ENCODE assay signal across 4 worm cellular contexts in the genomic region with DNA sequence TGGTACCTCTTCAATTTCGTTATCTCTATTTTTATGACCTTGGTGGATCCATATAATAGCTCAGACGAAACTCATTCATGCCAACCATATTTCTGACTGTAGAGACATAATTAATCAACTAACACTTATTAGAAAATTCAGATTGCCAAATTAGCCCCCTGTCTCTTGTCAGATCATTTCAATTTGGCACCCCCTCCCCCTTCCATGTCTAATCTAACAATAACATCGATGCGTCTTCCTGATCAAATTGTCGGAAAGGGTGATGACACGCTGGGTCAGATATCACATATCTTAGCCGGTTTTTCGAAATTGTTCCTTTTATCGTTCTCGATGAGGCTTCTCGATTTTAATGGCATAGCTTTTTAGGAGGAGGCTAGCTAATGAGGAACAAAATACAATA.
TF ChIP-seq lines count a peak whose summit lies in the region.

No protein-coding gene starts in this region.

TF ChIP-seq in whole organism, L1 larva, 84 proteins besides CTCF, POLR2A, EP300 and RAD21:
- peak; percentile 7 for TF ChIP-seq blmp-1 (tag; optimal IDR thresholded peaks at IDR 0.05; lab: Kevin White, UChicago)
- TF ChIP-seq isw-1 (GFP tag; IDR thresholded peaks at IDR 0.05; lab: Robert Waterston, UW), result no peak
- no peak for TF ChIP-seq mdl-1 (tag; optimal IDR thresholded peaks at IDR 0.05; lab: Kevin White, UChicago)
- TF ChIP-seq unc-130 (tag; optimal IDR thresholded peaks at IDR 0.05; lab: Kevin White, UChicago), result no peak
- no peak for TF ChIP-seq alr-1 (tag; optimal IDR thresholded peaks at IDR 0.05; lab: Kevin White, UChicago; ENCODE audit: borderline replicate concordance)
- TF ChIP-seq lsy-2 (tag; optimal IDR thresholded peaks at IDR 0.05; lab: Kevin White, UChicago), result no peak
- no peak for TF ChIP-seq xbp-1 (tag; optimal IDR thresholded peaks at IDR 0.05; lab: Kevin White, UChicago)
- TF ChIP-seq ceh-90 (tag; optimal IDR thresholded peaks at IDR 0.05; lab: Kevin White, UChicago), result no peak

TF ChIP-seq in whole organism, L3 larva, 47 proteins besides CTCF, POLR2A, EP300 and RAD21:
- TF ChIP-seq nhr-237 (tag; optimal IDR thresholded peaks at IDR 0.05; lab: Kevin White, UChicago) (no peak), ceh-82 (tag; optimal IDR thresholded peaks at IDR 0.05; lab: Kevin White, UChicago) (no peak), ama-1 (optimal IDR thresholded peaks at IDR 0.05; lab: Kevin White, UChicago) (peak; percentile 45), skn-1 (tag; optimal IDR thresholded peaks at IDR 0.05; lab: Kevin White, UChicago) (no peak)
TF ChIP-seq in whole organism, L3 larva: peak in this region for 1.

TF ChIP-seq in whole organism, L4 larva, 104 proteins besides CTCF, POLR2A, EP300 and RAD21:
- TF ChIP-seq mxl-2 (GFP tag; conservative IDR thresholded peaks at IDR 0.05; lab: Robert Waterston, UW) (no peak), tag-97 (GFP tag; IDR thresholded peaks at IDR 0.05; lab: Robert Waterston, UW) (no peak), ZK546.5 (tag; optimal IDR thresholded peaks at IDR 0.05; lab: Kevin White, UChicago) (no peak), T20F7.1 (GFP tag; optimal IDR thresholded peaks at IDR 0.05; lab: Kevin White, UChicago) (no peak), hmg-1.1 (GFP tag; IDR thresholded peaks at IDR 0.05; lab: Robert Waterston, UW) (no peak), cey-2 (tag; optimal IDR thresholded peaks at IDR 0.05; lab: Kevin White, UChicago; ENCODE audit: borderline replicate concordance, insufficient read depth) (no peak), ceh-20 (GFP tag; IDR thresholded peaks at IDR 0.05; lab: Robert Waterston, UW) (no peak), dpl-1 (GFP tag; optimal IDR thresholded peaks at IDR 0.05; lab: Kevin White, UChicago) (no peak), zip-11 (GFP tag; IDR thresholded peaks at IDR 0.05; lab: Robert Waterston, UW) (no peak), arid-1 (GFP tag; conservative IDR thresholded peaks at IDR 0.05; lab: Robert Waterston, UW) (no peak), aha-1 (tag; lab: Kevin White, UChicago) (peak; percentile 50), nhr-42 (GFP tag; IDR thresholded peaks at IDR 0.05; lab: Robert Waterston, UW) (no peak), T26A8.4 (GFP tag; IDR thresholded peaks at IDR 0.05; lab: Robert Waterston, UW) (0 out of 2 replicates have a peak, but pooled peaks have one; percentile 17)
TF ChIP-seq in whole organism, L4 larva: peak in this region for 2.

TF ChIP-seq in whole organism, mixed stage, embryonic, 35 proteins besides CTCF, POLR2A, EP300 and RAD21:
- no peak for TF ChIP-seq sem-2 (GFP tag; optimal IDR thresholded peaks at IDR 0.05; lab: Kevin White, UChicago)
- TF ChIP-seq zip-8 (tag; optimal IDR thresholded peaks at IDR 0.05; lab: Kevin White, UChicago), result no peak
- no peak for TF ChIP-seq ztf-11 (tag; optimal IDR thresholded peaks at IDR 0.05; lab: Kevin White, UChicago)
- peak; percentile 31 for TF ChIP-seq ham-2 (GFP tag; optimal IDR thresholded peaks at IDR 0.05; lab: Kevin White, UChicago)
- TF ChIP-seq hlh-1 (tag; optimal IDR thresholded peaks at IDR 0.05; lab: Kevin White, UChicago), result no peak
- TF ChIP-seq elt-1 (tag; optimal IDR thresholded peaks at IDR 0.05; lab: Kevin White, UChicago; ENCODE audit: borderline replicate concordance, insufficient read depth), result peak; percentile 52

Comparison
In these comparisons a context has a peak if more than half of its experiments do, and no peak if none do; other contexts are left out.
1. Of the 29 proteins assayed by ChIP-seq in both whole organism, L4 larva and whole organism, L1 larva: peak only in whole organism, L4 larva: aha-1; only in whole organism, L1 larva: none; in both: none; in neither: 28.